Worm (Caenorhabditis elegans): ENCODE results near the gene R10F2.6.
A peak's percentile ranks its signal among the peaks of the same experiment; 100 is the strongest.

The R10F2.6 gene

DNA sequence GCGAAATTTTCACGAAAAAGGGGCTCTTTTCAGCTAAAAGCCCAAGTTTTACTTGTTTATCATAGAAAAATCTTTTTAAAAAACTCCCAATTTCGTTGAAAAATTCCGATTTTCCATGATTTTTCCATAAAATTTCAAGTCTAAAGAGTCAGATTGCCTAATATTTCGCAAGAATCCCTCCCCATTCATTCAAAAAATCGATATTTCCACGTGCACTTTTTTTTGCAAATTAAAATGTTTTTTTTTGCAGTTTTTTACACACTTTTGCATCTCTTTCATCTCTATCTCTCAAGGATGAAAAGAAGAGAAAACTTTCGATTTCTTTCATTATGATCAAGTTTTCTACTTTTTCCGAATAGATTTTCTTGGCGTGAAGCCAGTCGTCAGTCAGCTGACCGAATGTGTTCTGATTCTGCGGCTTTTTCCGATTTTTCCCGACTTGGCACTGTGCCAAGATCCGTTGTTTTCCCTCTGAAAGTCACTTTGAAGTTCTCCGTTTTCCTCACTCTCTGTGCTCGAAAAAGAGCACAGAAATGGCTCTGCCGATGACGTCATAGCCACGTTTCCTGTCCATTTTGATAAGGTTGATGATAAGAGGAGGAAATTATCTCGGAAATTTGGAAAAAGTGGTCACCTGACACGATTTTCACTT lies 4.5 kb upstream of the R10F2.6 start (continued):
- TF ChIP-seq ceh-91 (GFP tag; IDR thresholded peaks at IDR 0.05) (no peak), nhr-80 (tag; optimal IDR thresholded peaks at IDR 0.05) (peak; percentile 82), ztf-26 (tag; optimal IDR thresholded peaks at IDR 0.05) (no peak), dpff-1 (tag; optimal IDR thresholded peaks at IDR 0.05) (no peak), nfya-1 (tag; optimal IDR thresholded peaks at IDR 0.05; ENCODE audit: borderline replicate concordance, insufficient read depth) (no peak), Y67H2A.10 (GFP tag; conservative IDR thresholded peaks at IDR 0.05) (no peak), tbp1 (GFP tag; optimal IDR thresholded peaks at IDR 0.05) (peak; percentile 20), F10E7.11 (tag; optimal IDR thresholded peaks at IDR 0.05) (no peak), pha-4 (tag; optimal IDR thresholded peaks at IDR 0.05) (no peak), F55B11.4 (tag; optimal IDR thresholded peaks at IDR 0.05; ENCODE audit: borderline replicate concordance, insufficient read depth) (no peak), nhr-90 (tag; optimal IDR thresholded peaks at IDR 0.05) (peak; percentile 3), madf-8 (GFP tag; conservative IDR thresholded peaks at IDR 0.05) (no peak), Y95B8A.8 (GFP tag; IDR thresholded peaks at IDR 0.05) (no peak), nfyb-1 (GFP tag; IDR thresholded peaks at IDR 0.05) (no peak), cebp-1 (GFP tag; IDR thresholded peaks at IDR 0.05) (no peak), cebp-1 (tag; optimal IDR thresholded peaks at IDR 0.05) (peak; percentile 84)

DNA sequence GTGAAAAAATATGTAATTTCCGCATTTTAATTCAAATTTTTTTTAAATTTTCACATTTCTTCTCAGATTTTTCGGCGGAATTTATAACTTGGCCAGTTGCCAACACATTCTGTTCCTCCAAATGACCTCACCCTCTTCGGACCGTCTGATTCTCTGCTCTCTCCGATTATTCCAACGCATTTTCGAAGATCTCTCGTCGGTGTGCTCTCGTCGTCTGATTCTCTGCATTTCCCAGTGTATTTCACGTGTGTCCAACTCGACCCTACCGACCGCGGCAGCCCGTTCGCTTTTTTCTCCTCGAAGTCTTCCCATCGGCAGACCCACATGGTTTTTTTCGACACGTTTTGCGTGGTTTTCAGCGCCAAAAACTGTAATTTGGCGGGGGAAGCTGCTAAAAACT lies 3.4 kb upstream of the R10F2.6 start:
- no peak for TF ChIP-seq dpl-1 (GFP tag; optimal IDR thresholded peaks at IDR 0.05)
- TF ChIP-seq snpc-4 (GFP tag; optimal IDR thresholded peaks at IDR 0.05) = no peak
- no peak for TF ChIP-seq snpc-4 (tag; optimal IDR thresholded peaks at IDR 0.05)
- TF ChIP-seq nhr-90 (tag; optimal IDR thresholded peaks at IDR 0.05) = no peak
- TF ChIP-seq madf-6 (GFP tag; IDR thresholded peaks at IDR 0.05) = 0 out of 2 replicates have a peak, but pooled peaks have one; percentile 18
- TF ChIP-seq cebp-1 (GFP tag; IDR thresholded peaks at IDR 0.05) = no peak
- TF ChIP-seq cebp-1 (tag; optimal IDR thresholded peaks at IDR 0.05) = peak; percentile 37
- no peak for TF ChIP-seq nhr-80 (tag; optimal IDR thresholded peaks at IDR 0.05)
- TF ChIP-seq zfh-2 (GFP tag; conservative IDR thresholded peaks at IDR 0.05) = peak; percentile 50; the same call in 1 of the 2 replicates
- peak; percentile 95 for TF ChIP-seq hmg-1.2 (GFP tag; IDR thresholded peaks at IDR 0.05)
- TF ChIP-seq F33H1.4 (GFP tag; IDR thresholded peaks at IDR 0.05) = no peak
- 0 out of 2 replicates have a peak, but pooled peaks have one; percentile 25 for TF ChIP-seq rcor-1 (GFP tag; IDR thresholded peaks at IDR 0.05)
- peak; percentile 38 for TF ChIP-seq attf-5 (GFP tag; optimal IDR thresholded peaks at IDR 0.05)
- no peak for TF ChIP-seq repo-1 (tag; optimal IDR thresholded peaks at IDR 0.05)
- TF ChIP-seq mcd-1 (GFP tag; IDR thresholded peaks at IDR 0.05) = peak; percentile 36

- TF ChIP-seq attf-5 (GFP tag; optimal IDR thresholded peaks at IDR 0.05) (no peak), ets-4 (GFP tag; optimal IDR thresholded peaks at IDR 0.05) (no peak), D2030.7 (GFP tag; IDR thresholded peaks at IDR 0.05) (peak; percentile 80), egl-18 (GFP tag; IDR thresholded peaks at IDR 0.05) (no peak), chd-7 (tag; optimal IDR thresholded peaks at IDR 0.05) (no peak), snpc-3.4 (tag; optimal IDR thresholded peaks at IDR 0.05) (peak; percentile 50), F49E8.2 (tag; optimal IDR thresholded peaks at IDR 0.05; ENCODE audit: insufficient read depth) (peak; percentile 21), lsy-27 (tag; optimal IDR thresholded peaks at IDR 0.05; ENCODE audit: borderline replicate concordance, insufficient read depth) (no peak), unc-130 (GFP tag; optimal IDR thresholded peaks at IDR 0.05) (no peak), ztf-6 (GFP tag; IDR thresholded peaks at IDR 0.05) (no peak), Y95B8A.8 (GFP tag; IDR thresholded peaks at IDR 0.05) (0 out of 2 replicates have a peak, but pooled peaks have one; percentile 45), B0019.2 (GFP tag; conservative IDR thresholded peaks at IDR 0.05) (0 out of 2 replicates have a peak, but pooled peaks have one; percentile 24), rcor-1 (GFP tag; IDR thresholded peaks at IDR 0.05) (peak; percentile 56; the same call in 1 of the 2 replicates), hrde-1 (tag; optimal IDR thresholded peaks at IDR 0.05; ENCODE audit: borderline replicate concordance) (peak; percentile 17), F57A8.1 (GFP tag; optimal IDR thresholded peaks at IDR 0.05) (no peak), ztf-22 (GFP tag; optimal IDR thresholded peaks at IDR 0.05) (no peak), hmg-1.2 (GFP tag; IDR thresholded peaks at IDR 0.05) (peak; percentile 35; the same call in 1 of the 2 replicates), F57C9.4 (tag; optimal IDR thresholded peaks at IDR 0.05) (no peak), lag-1 (GFP tag; IDR thresholded peaks at IDR 0.05) (no peak), tlf-1 (GFP tag; optimal IDR thresholded peaks at IDR 0.05) (peak; percentile 66), hmg-20 (GFP tag; IDR thresholded peaks at IDR 0.05) (no peak)
These were observed 2.8 kb upstream of the R10F2.6 start, which contains the start of gene H05C05.1 for ce11 chrIII:2946626-2947168. Gene H05C05.1, plus strand, starts transcription at chrIII:2947118.

Measured in whole organism, young adult.